Fruit fly (Drosophila melanogaster) whole organism, pupa: Measurements from ENCODE around the gene Taf4.

Experiments
- CG10348 ChIP-seq: fragments of 200-800 bp; sonication (Bioruptor generic); IDR thresholded peaks from 2 replicates; pipeline ENCODE4 v1.3.6; 2022; ENCODE audit warnings: missing biosample characterization, missing genetic modification characterization
- CG12605 ChIP-seq: fragments of 200-800 bp; sonication (Bioruptor generic); IDR thresholded peaks from 2 replicates; pipeline ENCODE4 v1.3.6; 2022; ENCODE audit warnings: missing biosample characterization, missing genetic modification characterization
- CG13204 ChIP-seq: fragments of 200-800 bp; sonication (Bioruptor generic); optimal IDR thresholded peaks from 2 replicates; lab custom pipeline; 2018; ENCODE audit warnings: missing biosample characterization, mild to moderate bottlenecking, missing genetic modification characterization, moderate library complexity
- CG14655 ChIP-seq: fragments of 200-800 bp; sonication (Bioruptor generic); optimal IDR thresholded peaks from 3 replicates; lab custom pipeline; 2017; ENCODE audit warnings: mild to moderate bottlenecking, missing biosample characterization, missing genetic modification reagents, missing genetic modification characterization
- CG15710 ChIP-seq: fragments of 200-800 bp; sonication (Bioruptor generic); optimal IDR thresholded peaks from 2 replicates; lab custom pipeline; 2018; ENCODE audit warnings: missing biosample characterization, mild to moderate bottlenecking, missing genetic modification characterization, moderate library complexity
- CG17806 ChIP-seq: fragments of 200-800 bp; sonication (Bioruptor generic); optimal IDR thresholded peaks from 2 replicates; lab custom pipeline; 2018; ENCODE audit warnings: missing biosample characterization, mild to moderate bottlenecking, missing genetic modification characterization, moderate library complexity
- CG32121 ChIP-seq: fragments of 200-800 bp; sonication (Bioruptor generic); IDR thresholded peaks from 2 replicates; pipeline ENCODE4 v1.3.6; 2022; ENCODE audit warnings: missing biosample characterization, missing genetic modification characterization
- CG34367 ChIP-seq: fragments of 200-800 bp; sonication (Bioruptor generic); optimal IDR thresholded peaks from 2 replicates; lab custom pipeline; 2018; ENCODE audit warnings: missing biosample characterization, mild to moderate bottlenecking, missing genetic modification characterization
- CG4496 ChIP-seq: fragments of 200-800 bp; sonication (Bioruptor generic); IDR thresholded peaks from 3 replicates; pipeline ENCODE4 v1.3.6; 2022; ENCODE audit warnings: missing biosample characterization, missing genetic modification characterization
- CG8159 ChIP-seq: fragments of 200-800 bp; sonication (Bioruptor generic); optimal IDR thresholded peaks from 3 replicates; lab custom pipeline; 2018; ENCODE audit warnings: missing biosample characterization, mild to moderate bottlenecking, missing genetic modification characterization, moderate library complexity
- CG8301 ChIP-seq: fragments of 200-800 bp; sonication (Bioruptor generic); optimal IDR thresholded peaks from 2 replicates; lab custom pipeline; 2018; ENCODE audit warnings: missing biosample characterization, mild to moderate bottlenecking, missing genetic modification characterization
- CG9948 ChIP-seq: fragments of 200-800 bp; sonication (Bioruptor generic); optimal IDR thresholded peaks from 2 replicates; lab custom pipeline; 2018; ENCODE audit warnings: missing biosample characterization, mild to moderate bottlenecking, missing genetic modification characterization, moderate library complexity
- D1 ChIP-seq: fragments of 200-800 bp; sonication (Bioruptor generic); optimal IDR thresholded peaks from 2 replicates; lab custom pipeline; 2018; ENCODE audit warnings: missing biosample characterization, mild to moderate bottlenecking, missing genetic modification characterization, moderate library complexity
- EcR ChIP-seq: fragments of 200-800 bp; sonication (Bioruptor generic); optimal IDR thresholded peaks from 3 replicates; lab custom pipeline; 2019; ENCODE audit warnings: missing biosample characterization, missing genetic modification characterization, mild to moderate bottlenecking, moderate library complexity, missing genetic modification reagents
- Ets98B ChIP-seq: fragments of 200-800 bp; sonication (Bioruptor generic); IDR thresholded peaks from 2 replicates; pipeline ENCODE4 v1.3.6; 2022; ENCODE audit warnings: missing biosample characterization, missing genetic modification characterization
- Pif1A ChIP-seq: fragments of 200-800 bp; sonication (Bioruptor generic); optimal IDR thresholded peaks from 3 replicates; lab custom pipeline; 2016; ENCODE audit warnings: missing biosample characterization, missing genetic modification characterization
- Pif1B ChIP-seq: fragments of 200-800 bp; sonication (Bioruptor generic); optimal IDR thresholded peaks from 3 replicates; lab custom pipeline; 2016; ENCODE audit warnings: missing biosample characterization, missing genetic modification characterization
- Snoo ChIP-seq: fragments of 200-800 bp; sonication (Bioruptor generic); optimal IDR thresholded peaks from 3 replicates; lab custom pipeline; 2017; ENCODE audit warnings: missing biosample characterization, mild to moderate bottlenecking, missing genetic modification characterization, inconsistent platforms
- fd96Ca ChIP-seq: fragments of 200-800 bp; sonication (Bioruptor generic); IDR thresholded peaks from 3 replicates; pipeline ENCODE4 v1.3.6; 2022; ENCODE audit warnings: missing biosample characterization, missing genetic modification characterization
- gl ChIP-seq: fragments of 200-800 bp; sonication (Bioruptor generic); optimal IDR thresholded peaks from 2 replicates; lab custom pipeline; 2018; ENCODE audit warnings: missing biosample characterization, mild to moderate bottlenecking, missing genetic modification characterization
- rn ChIP-seq: fragments of 200-800 bp; sonication (Bioruptor generic); IDR thresholded peaks from 2 replicates; pipeline ENCODE4 v1.3.6; 2022; ENCODE audit warnings: missing biosample characterization, missing genetic modification characterization

Taf4 gene

DNA sequence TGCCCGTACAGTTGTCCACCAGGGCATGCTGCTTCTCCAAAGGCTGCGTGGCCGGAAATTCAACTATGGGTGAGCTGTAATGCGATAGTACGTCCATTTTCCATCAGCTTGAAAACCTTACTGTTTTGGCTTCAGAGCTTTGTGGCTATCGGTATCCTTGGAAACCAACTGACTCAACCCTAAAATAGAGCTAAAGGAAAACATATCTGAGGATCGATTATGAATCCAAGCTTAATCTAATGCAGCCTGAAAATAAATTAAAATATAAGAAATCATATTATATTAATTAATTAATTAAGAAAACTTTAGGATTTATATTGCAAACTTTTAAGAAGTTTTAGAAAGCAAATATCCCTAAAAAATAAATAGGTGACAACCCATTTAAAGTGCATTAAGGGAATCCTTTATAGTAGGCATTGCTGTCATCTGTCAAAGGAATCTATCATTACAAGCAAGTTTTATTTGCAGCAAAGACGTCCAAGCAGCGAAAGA is 15.6 kb upstream of the Taf4 start, which contains the start of the genes CG13074 and ATPsynbetaL:
TSS of gene CG13074 (minus strand) at position 101 of the 492 bp plus-strand sequence.
TSS of gene ATPsynbetaL (plus strand) at position 442 of the 492 bp plus-strand sequence.
- TF ChIP-seq CG10348 (GFP tag; lab: Robert Waterston, UW) (no peak), CG34367 (tag; lab: Kevin White, UChicago) (no peak), fd96Ca (GFP tag; lab: Robert Waterston, UW) (no peak), D1 (tag; lab: Kevin White, UChicago) (no peak), EcR (GFP tag; lab: Kevin White, UChicago) (no peak), CG13204 (GFP tag; lab: Kevin White, UChicago) (no peak), Ets98B (GFP tag; lab: Robert Waterston, UW) (no peak), CG8159 (no peak), CG15710 (tag; lab: Kevin White, UChicago) (no peak), CG32121 (GFP tag; lab: Robert Waterston, UW) (no peak), Pif1A (GFP tag; lab: Kevin White, UChicago) (no peak), rn (GFP tag; lab: Robert Waterston, UW) (no peak), gl (tag; lab: Kevin White, UChicago) (no peak), CG8301 (tag; lab: Kevin White, UChicago) (no peak), CG14655 (GFP tag; lab: Kevin White, UChicago) (no peak)

DNA sequence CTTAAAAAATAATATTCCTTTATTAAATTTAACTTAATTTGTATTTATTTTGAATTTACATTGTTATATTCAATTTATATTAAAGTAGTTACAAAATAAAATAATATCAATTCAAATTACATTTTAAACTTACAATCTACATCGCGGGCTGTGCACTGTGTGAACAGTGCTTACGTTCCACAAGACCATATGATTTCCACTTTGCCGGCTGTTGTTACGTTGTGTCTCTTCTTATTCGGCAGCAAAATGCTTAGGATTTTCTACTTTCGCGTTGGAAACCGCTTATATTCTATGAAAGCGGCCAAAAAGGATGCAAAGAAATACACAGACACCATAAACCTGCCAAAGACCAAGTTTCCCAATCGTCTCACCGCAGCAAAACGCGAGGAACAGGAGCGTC is 13.0 kb upstream of the Taf4 start, which contains the start of gene IleRS-m:
TSS of gene IleRS-m (plus strand) at position 222 of the 400 bp plus-strand sequence.
- TF ChIP-seq CG14655 (GFP tag; lab: Kevin White, UChicago) = no peak
- no peak for TF ChIP-seq CG17806 (tag; lab: Kevin White, UChicago)
- no peak for TF ChIP-seq Pif1A (GFP tag; lab: Kevin White, UChicago)
- no peak for TF ChIP-seq rn (GFP tag; lab: Robert Waterston, UW)
- no peak for TF ChIP-seq CG4496
- no peak for TF ChIP-seq CG8159
- no peak for TF ChIP-seq D1 (tag; lab: Kevin White, UChicago)
- TF ChIP-seq CG32121 (GFP tag; lab: Robert Waterston, UW) = no peak
- no peak for TF ChIP-seq CG13204 (GFP tag; lab: Kevin White, UChicago)
- no peak for TF ChIP-seq CG10348 (GFP tag; lab: Robert Waterston, UW)
- no peak for TF ChIP-seq fd96Ca (GFP tag; lab: Robert Waterston, UW)
- no peak for TF ChIP-seq CG15710 (tag; lab: Kevin White, UChicago)

DNA sequence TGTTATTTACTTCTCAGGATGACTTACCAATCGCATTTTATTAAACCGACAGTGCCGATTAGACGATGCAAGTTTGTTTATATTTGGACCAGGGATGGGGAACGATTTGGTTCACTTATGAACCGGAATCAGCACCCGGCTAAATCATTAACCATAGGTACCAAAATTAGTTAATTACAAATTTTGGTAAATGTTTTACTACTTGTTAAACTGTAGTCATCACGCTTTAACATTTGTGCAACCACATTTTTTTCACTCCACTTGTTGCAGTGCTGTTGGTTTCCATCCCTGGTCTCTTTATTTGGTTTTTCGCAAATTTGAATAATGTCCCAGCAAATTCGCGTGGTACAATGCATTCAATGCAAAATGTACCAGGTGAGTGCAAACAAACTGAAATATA is 7.5 kb upstream of the Taf4 start, which contains the start of the genes IntS9 and CG43295:
TSS of gene IntS9 (minus strand) at position 100 of the 400 bp plus-strand sequence.
TSS of gene CG43295 (plus strand) at position 325 of the 400 bp plus-strand sequence.
- TF ChIP-seq Pif1A (GFP tag; lab: Kevin White, UChicago) (no peak), CG13204 (GFP tag; lab: Kevin White, UChicago) (no peak), CG4496 (peak; percentile 88), CG8159 (no peak), gl (tag; lab: Kevin White, UChicago) (peak; percentile 71), CG9948 (tag; lab: Kevin White, UChicago) (peak; percentile 67), CG32121 (GFP tag; lab: Robert Waterston, UW) (peak; percentile 74), D1 (tag; lab: Kevin White, UChicago) (no peak), CG8301 (tag; lab: Kevin White, UChicago) (no peak), rn (GFP tag; lab: Robert Waterston, UW) (peak; percentile 61; the same call in 1 of the 2 replicates), CG12605 (GFP tag; lab: Robert Waterston, UW) (peak; percentile 72), CG10348 (GFP tag; lab: Robert Waterston, UW) (no peak), CG14655 (GFP tag; lab: Kevin White, UChicago) (no peak), Ets98B (GFP tag; lab: Robert Waterston, UW) (peak; percentile 84), CG17806 (tag; lab: Kevin White, UChicago) (peak; percentile 83), fd96Ca (GFP tag; lab: Robert Waterston, UW) (peak; percentile 91), CG15710 (tag; lab: Kevin White, UChicago) (peak; percentile 81), CG34367 (tag; lab: Kevin White, UChicago) (peak; percentile 73), Snoo (tag; lab: Kevin White, UChicago) (peak; percentile 77), Pif1B (GFP tag; lab: Kevin White, UChicago) (no peak), EcR (GFP tag; lab: Kevin White, UChicago) (no peak)

dm6 chr3L:16112069-16112820 is 767 bp upstream of the Taf4 start, which contains the start of gene Zn72D:
TSS of gene Zn72D (minus strand) at chr3L:16112626.
- TF ChIP-seq Snoo (tag; lab: Kevin White, UChicago) = peak; percentile 5
- TF ChIP-seq CG9948 (tag; lab: Kevin White, UChicago) = no peak

DNA sequence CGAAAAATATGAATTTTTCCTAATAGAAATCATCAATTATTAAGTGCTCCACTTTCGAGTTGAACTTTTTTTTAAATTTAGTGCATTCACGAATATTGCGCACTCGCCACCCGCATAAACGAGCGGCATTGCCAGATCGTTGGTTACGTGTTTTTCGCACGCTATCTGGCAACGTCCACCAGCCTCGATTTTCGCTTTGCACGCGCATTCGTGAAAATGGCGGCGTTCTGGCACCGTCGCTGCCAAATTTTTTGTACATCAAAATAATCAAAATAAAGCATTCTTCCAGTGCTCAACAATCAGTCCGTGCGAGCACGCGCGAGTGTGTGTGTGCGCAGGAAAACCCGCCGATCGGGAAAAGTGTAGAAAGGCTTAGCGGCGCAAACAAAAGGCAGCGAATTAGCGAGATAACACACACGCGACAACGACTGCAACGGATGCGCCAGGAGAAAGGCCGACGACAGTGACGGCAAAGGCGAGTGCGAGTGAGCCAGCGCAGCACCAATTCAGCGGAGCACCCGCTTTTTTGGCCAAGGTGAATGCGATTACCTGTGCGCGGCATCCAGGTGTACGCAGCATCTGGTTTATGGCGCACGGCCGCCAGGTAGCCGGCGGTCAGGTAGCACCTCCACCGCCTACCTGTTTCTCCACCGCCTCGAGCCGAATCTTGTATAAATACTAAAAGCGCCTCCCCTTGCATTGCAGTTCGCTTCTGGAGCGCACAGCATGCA is 760 bp downstream of the Taf4 start:
- TF ChIP-seq CG32121 (GFP tag; lab: Robert Waterston, UW) = peak; percentile 85
- peak; percentile 76 for TF ChIP-seq CG15710 (tag; lab: Kevin White, UChicago)
- TF ChIP-seq CG34367 (tag; lab: Kevin White, UChicago) = peak; percentile 70
- 0 out of 2 replicates have a peak, but pooled peaks have one; percentile 5 for TF ChIP-seq CG12605 (GFP tag; lab: Robert Waterston, UW)
- peak; percentile 90 for TF ChIP-seq fd96Ca (GFP tag; lab: Robert Waterston, UW)
- TF ChIP-seq EcR (GFP tag; lab: Kevin White, UChicago) = peak; percentile 38
- peak; percentile 52 for TF ChIP-seq rn (GFP tag; lab: Robert Waterston, UW)
- no peak for TF ChIP-seq CG8159
- peak; percentile 82 for TF ChIP-seq Snoo (tag; lab: Kevin White, UChicago)
- TF ChIP-seq Pif1A (GFP tag; lab: Kevin White, UChicago) = no peak
- TF ChIP-seq Pif1B (GFP tag; lab: Kevin White, UChicago) = peak; percentile 88
- TF ChIP-seq CG17806 (tag; lab: Kevin White, UChicago) = peak; percentile 70
- peak; percentile 66 for TF ChIP-seq CG9948 (tag; lab: Kevin White, UChicago)
- TF ChIP-seq CG8301 (tag; lab: Kevin White, UChicago) = peak; percentile 79
- TF ChIP-seq CG4496 = peak; percentile 93
- no peak for TF ChIP-seq CG14655 (GFP tag; lab: Kevin White, UChicago)
- no peak for TF ChIP-seq gl (tag; lab: Kevin White, UChicago)
- no peak for TF ChIP-seq CG10348 (GFP tag; lab: Robert Waterston, UW)
- no peak for TF ChIP-seq D1 (tag; lab: Kevin White, UChicago)
- peak; percentile 90 for TF ChIP-seq Ets98B (GFP tag; lab: Robert Waterston, UW)
- TF ChIP-seq CG13204 (GFP tag; lab: Kevin White, UChicago) = no peak
